Fruit fly (Drosophila melanogaster): ENCODE data around the gene CG42237.

CG42237 gene

DNA sequence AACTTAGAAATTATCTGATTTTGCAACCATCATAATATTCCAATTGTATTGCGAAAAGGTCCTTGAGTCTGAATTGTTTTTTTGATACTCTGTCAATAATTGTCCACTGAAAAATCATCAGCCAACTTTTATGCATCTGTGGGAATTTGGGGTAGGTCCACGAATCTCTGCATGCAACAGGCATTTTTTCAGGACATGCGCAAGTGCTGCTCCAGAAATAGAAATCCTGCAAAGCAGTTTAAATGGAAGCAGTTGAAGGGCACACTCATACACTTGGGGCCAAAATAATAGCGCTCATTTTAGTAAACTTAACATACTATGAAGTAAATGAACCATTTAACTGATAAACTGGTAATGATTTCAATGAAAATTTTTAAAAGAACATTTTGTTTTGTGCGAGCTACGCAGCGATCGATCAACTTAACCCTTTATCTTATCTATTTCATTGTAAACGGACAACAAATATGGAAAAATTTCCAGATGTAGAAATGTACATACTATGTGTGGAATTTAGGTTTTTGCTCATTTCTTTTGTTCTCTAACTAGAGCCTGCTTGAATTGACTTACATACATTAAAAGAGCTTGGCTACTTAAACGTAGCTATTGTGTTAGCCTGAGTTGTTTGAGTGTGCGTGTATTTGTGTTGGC lies 15.4 kb downstream of the CG42237 start:
- TF ChIP-seq EcR (GFP tag; optimal IDR thresholded peaks at IDR 0.05) = no peak
- TF ChIP-seq CG9948 (tag; optimal IDR thresholded peaks at IDR 0.05) = peak; percentile 66
- peak; percentile 74 for TF ChIP-seq CG8159 (tag; optimal IDR thresholded peaks at IDR 0.05)
- TF ChIP-seq CG12605 (GFP tag; IDR thresholded peaks at IDR 0.05) = peak; percentile 15; the same call in 1 of the 2 replicates
- peak; percentile 50; the same call in 1 of the 3 replicates for TF ChIP-seq CG4496 (GFP tag; IDR thresholded peaks at IDR 0.05)
- TF ChIP-seq CG14655 (GFP tag; optimal IDR thresholded peaks at IDR 0.05) = peak; percentile 84
- TF ChIP-seq D1 (tag; optimal IDR thresholded peaks at IDR 0.05) = peak; percentile 18
- TF ChIP-seq Ets98B (GFP tag; IDR thresholded peaks at IDR 0.05) = no peak
- no peak for TF ChIP-seq rn (GFP tag; IDR thresholded peaks at IDR 0.05)
- peak; percentile 70 for TF ChIP-seq CG15710 (tag; optimal IDR thresholded peaks at IDR 0.05)
- TF ChIP-seq CG32121 (GFP tag; IDR thresholded peaks at IDR 0.05) = no peak
- TF ChIP-seq CG17806 (tag; optimal IDR thresholded peaks at IDR 0.05) = peak; percentile 60
- peak; percentile 75 for TF ChIP-seq CG8301 (tag; optimal IDR thresholded peaks at IDR 0.05)
- TF ChIP-seq fd96Ca (GFP tag; IDR thresholded peaks at IDR 0.05) = no peak
- TF ChIP-seq Pif1B (GFP tag; optimal IDR thresholded peaks at IDR 0.05) = peak; percentile 45
- TF ChIP-seq Snoo (tag; optimal IDR thresholded peaks at IDR 0.05) = peak; percentile 51
- no peak for TF ChIP-seq CG10348 (GFP tag; IDR thresholded peaks at IDR 0.05)
- TF ChIP-seq CG13204 (GFP tag; optimal IDR thresholded peaks at IDR 0.05) = no peak
- TF ChIP-seq CG34367 (tag; optimal IDR thresholded peaks at IDR 0.05) = peak; percentile 47
- peak; percentile 71 for TF ChIP-seq Pif1A (GFP tag; optimal IDR thresholded peaks at IDR 0.05)

DNA sequence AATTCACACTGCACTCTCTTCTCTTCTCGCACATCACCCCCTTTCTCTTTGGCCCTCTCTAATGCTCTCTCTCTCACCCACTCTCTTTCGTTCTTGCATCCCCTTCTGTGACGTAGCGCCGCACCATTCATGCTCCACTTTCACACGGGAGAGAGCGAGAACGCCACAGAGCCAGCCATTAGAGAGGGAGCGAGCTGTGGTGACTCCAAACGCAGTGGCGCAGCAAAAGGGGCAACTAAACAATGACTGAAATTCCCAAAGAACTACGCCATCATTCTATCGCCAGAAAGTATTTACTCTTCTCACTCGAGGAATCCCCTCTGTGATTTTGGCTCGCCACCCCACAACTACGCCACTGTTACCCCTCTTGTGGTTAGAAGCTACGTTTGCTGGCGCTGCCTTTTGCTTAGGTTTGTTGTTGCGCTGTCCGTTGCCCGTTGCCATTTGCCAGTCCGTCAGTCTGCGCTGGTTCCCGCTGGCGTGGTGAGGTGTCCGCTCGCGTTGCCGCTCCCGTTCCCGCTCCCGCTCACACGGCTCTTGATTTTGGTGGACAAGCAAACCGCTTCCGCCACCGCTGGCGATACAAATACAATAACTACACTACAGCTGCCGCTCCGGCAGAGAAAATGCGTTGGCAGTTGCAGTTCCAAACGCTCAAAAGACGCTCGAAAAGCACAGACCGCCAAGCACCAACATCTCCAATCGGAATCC lies 16.3 kb downstream of the CG42237 start:
- TF ChIP-seq EcR (GFP tag; optimal IDR thresholded peaks at IDR 0.05) = no peak
- TF ChIP-seq gl (tag; optimal IDR thresholded peaks at IDR 0.05) = peak; percentile 87
- peak; percentile 91 for TF ChIP-seq CG13204 (GFP tag; optimal IDR thresholded peaks at IDR 0.05)
- peak; percentile 92 for TF ChIP-seq CG34367 (tag; optimal IDR thresholded peaks at IDR 0.05)
- TF ChIP-seq CG8301 (tag; optimal IDR thresholded peaks at IDR 0.05) = peak; percentile 98
- TF ChIP-seq Pif1B (GFP tag; optimal IDR thresholded peaks at IDR 0.05) = peak; percentile 95
- TF ChIP-seq fd96Ca (GFP tag; IDR thresholded peaks at IDR 0.05) = peak; percentile 100
- peak; percentile 98 for TF ChIP-seq rn (GFP tag; IDR thresholded peaks at IDR 0.05)
- TF ChIP-seq CG32121 (GFP tag; IDR thresholded peaks at IDR 0.05) = peak; percentile 99
- TF ChIP-seq Snoo (tag; optimal IDR thresholded peaks at IDR 0.05) = peak; percentile 98
- TF ChIP-seq CG14655 (GFP tag; optimal IDR thresholded peaks at IDR 0.05) = peak; percentile 98
- peak; percentile 91 for TF ChIP-seq CG15710 (tag; optimal IDR thresholded peaks at IDR 0.05)
- peak; percentile 100 for TF ChIP-seq CG4496 (GFP tag; IDR thresholded peaks at IDR 0.05)
- peak; percentile 92 for TF ChIP-seq CG9948 (tag; optimal IDR thresholded peaks at IDR 0.05)
- TF ChIP-seq CG17806 (tag; optimal IDR thresholded peaks at IDR 0.05) = peak; percentile 89
- TF ChIP-seq Pif1A (GFP tag; optimal IDR thresholded peaks at IDR 0.05) = peak; percentile 96
- peak; percentile 100 for TF ChIP-seq Ets98B (GFP tag; IDR thresholded peaks at IDR 0.05)
- TF ChIP-seq D1 (tag; optimal IDR thresholded peaks at IDR 0.05) = peak; percentile 72
- peak; percentile 98 for TF ChIP-seq CG10348 (GFP tag; IDR thresholded peaks at IDR 0.05)
- peak; percentile 98 for TF ChIP-seq CG12605 (GFP tag; IDR thresholded peaks at IDR 0.05)
- peak; percentile 87 for TF ChIP-seq CG8159 (tag; optimal IDR thresholded peaks at IDR 0.05)

dm6 chrX:13134811-13135210 lies 19.9 kb downstream of the CG42237 start:
- TF ChIP-seq fd96Ca (GFP tag; IDR thresholded peaks at IDR 0.05) = no peak
- no peak for TF ChIP-seq CG15710 (tag; optimal IDR thresholded peaks at IDR 0.05)
- TF ChIP-seq Pif1A (GFP tag; optimal IDR thresholded peaks at IDR 0.05) = no peak
- TF ChIP-seq gl (tag; optimal IDR thresholded peaks at IDR 0.05) = no peak
- no peak for TF ChIP-seq CG12605 (GFP tag; IDR thresholded peaks at IDR 0.05)
- TF ChIP-seq CG32121 (GFP tag; IDR thresholded peaks at IDR 0.05) = no peak
- TF ChIP-seq CG4496 (GFP tag; IDR thresholded peaks at IDR 0.05) = no peak
- TF ChIP-seq CG9948 (tag; optimal IDR thresholded peaks at IDR 0.05) = no peak
- no peak for TF ChIP-seq D1 (tag; optimal IDR thresholded peaks at IDR 0.05)
- no peak for TF ChIP-seq CG10348 (GFP tag; IDR thresholded peaks at IDR 0.05)
- no peak for TF ChIP-seq Ets98B (GFP tag; IDR thresholded peaks at IDR 0.05)
- TF ChIP-seq rn (GFP tag; IDR thresholded peaks at IDR 0.05) = no peak
- TF ChIP-seq Snoo (tag; optimal IDR thresholded peaks at IDR 0.05) = no peak
- TF ChIP-seq CG8159 (tag; optimal IDR thresholded peaks at IDR 0.05) = no peak
- TF ChIP-seq CG8301 (tag; optimal IDR thresholded peaks at IDR 0.05) = no peak
- no peak for TF ChIP-seq CG34367 (tag; optimal IDR thresholded peaks at IDR 0.05)
- no peak for TF ChIP-seq Pif1B (GFP tag; optimal IDR thresholded peaks at IDR 0.05)
- TF ChIP-seq CG13204 (GFP tag; optimal IDR thresholded peaks at IDR 0.05) = no peak

DNA sequence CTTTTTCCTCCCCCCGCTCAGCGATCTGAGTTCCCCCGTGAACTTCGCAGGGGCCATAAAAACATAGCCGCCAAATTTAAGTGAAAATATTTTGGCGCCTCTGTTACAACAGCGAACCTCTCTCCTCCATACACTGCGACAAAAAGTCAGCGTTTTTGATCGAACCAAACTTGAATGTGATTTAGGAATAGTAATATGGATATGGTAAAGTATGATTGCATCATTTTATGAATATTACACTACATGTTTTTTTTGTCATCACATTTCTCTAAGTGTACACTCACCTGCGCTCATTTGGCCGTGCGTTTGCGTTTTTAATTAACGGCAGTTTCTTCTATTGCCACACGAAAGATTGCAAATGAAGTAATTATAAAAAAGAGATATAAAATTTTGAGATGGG lies 20.8 kb downstream of the CG42237 start:
- peak; percentile 39 for TF ChIP-seq CG8301 (tag; optimal IDR thresholded peaks at IDR 0.05)
- no peak for TF ChIP-seq CG9948 (tag; optimal IDR thresholded peaks at IDR 0.05)
- peak; percentile 32 for TF ChIP-seq CG17806 (tag; optimal IDR thresholded peaks at IDR 0.05)
- peak; percentile 1 for TF ChIP-seq CG14655 (GFP tag; optimal IDR thresholded peaks at IDR 0.05)
- TF ChIP-seq Pif1A (GFP tag; optimal IDR thresholded peaks at IDR 0.05) = peak; percentile 54
- TF ChIP-seq CG8159 (tag; optimal IDR thresholded peaks at IDR 0.05) = peak; percentile 13
- no peak for TF ChIP-seq CG10348 (GFP tag; IDR thresholded peaks at IDR 0.05)
- TF ChIP-seq CG32121 (GFP tag; IDR thresholded peaks at IDR 0.05) = peak; percentile 63; the same call in 1 of the 2 replicates
- TF ChIP-seq fd96Ca (GFP tag; IDR thresholded peaks at IDR 0.05) = peak; percentile 72; the same call in 2 of the 3 replicates
- peak; percentile 38 for TF ChIP-seq Snoo (tag; optimal IDR thresholded peaks at IDR 0.05)
- TF ChIP-seq Pif1B (GFP tag; optimal IDR thresholded peaks at IDR 0.05) = peak; percentile 41
- TF ChIP-seq CG13204 (GFP tag; optimal IDR thresholded peaks at IDR 0.05) = no peak
- peak; percentile 79; the same call in 2 of the 3 replicates for TF ChIP-seq CG4496 (GFP tag; IDR thresholded peaks at IDR 0.05)
- peak; percentile 60 for TF ChIP-seq Ets98B (GFP tag; IDR thresholded peaks at IDR 0.05)
